Fruit fly (Drosophila melanogaster) whole organism, prepupa: ENCODE measurements around the gene CG43750.
A peak's percentile ranks its signal among the peaks of the same experiment; 100 is the strongest.

ENCODE experiments used
- CG10669 ChIP-seq: fragments of 200-800 bp; sonication (Bioruptor generic); optimal IDR thresholded peaks from 3 replicates; lab custom pipeline; 2018; ENCODE audit warnings: missing biosample characterization, mild to moderate bottlenecking, missing genetic modification characterization, moderate library complexity
- CG16779 ChIP-seq: fragments of 200-800 bp; sonication (Bioruptor generic); optimal IDR thresholded peaks from 3 replicates; lab custom pipeline; 2017; ENCODE audit warnings: missing biosample characterization, mild to moderate bottlenecking, missing genetic modification characterization
- CG32006 ChIP-seq: fragments of 200-800 bp; sonication (Bioruptor generic); optimal IDR thresholded peaks from 3 replicates; lab custom pipeline; 2017; ENCODE audit warnings: missing biosample characterization, mild to moderate bottlenecking, missing genetic modification characterization
- CG9139 ChIP-seq: fragments of 200-800 bp; sonication (Bioruptor generic); optimal IDR thresholded peaks from 3 replicates; lab custom pipeline; 2017; ENCODE audit warnings: missing biosample characterization, mild to moderate bottlenecking, missing genetic modification characterization
- Ets96B ChIP-seq: fragments of 200-800 bp; optimal IDR thresholded peaks from 2 replicates; lab custom pipeline; 2019; ENCODE audit warnings: missing biosample characterization, mild to moderate bottlenecking, missing genetic modification characterization, moderate library complexity
- Gug ChIP-seq: fragments of 200-800 bp; sonication (Bioruptor generic); IDR thresholded peaks from 2 replicates; pipeline ENCODE4 v1.3.6; 2022; ENCODE audit warnings: missing biosample characterization, missing genetic modification characterization
- Hr39 ChIP-seq: fragments of 200-800 bp; sonication (Bioruptor generic); optimal IDR thresholded peaks from 2 replicates; lab custom pipeline; 2016; ENCODE audit warnings: missing biosample characterization, missing genetic modification characterization
- OdsH ChIP-seq: fragments of 200-800 bp; sonication (Bioruptor generic); optimal IDR thresholded peaks from 3 replicates; lab custom pipeline; 2016; ENCODE audit warnings: missing biosample characterization, missing genetic modification characterization
- Sox14 ChIP-seq: fragments of 200-800 bp; sonication (Bioruptor generic); optimal IDR thresholded peaks from 3 replicates; lab custom pipeline; 2016; ENCODE audit warnings: missing biosample characterization, missing genetic modification characterization
- Sox15 ChIP-seq: fragments of 200-800 bp; sonication (Bioruptor generic); optimal IDR thresholded peaks from 3 replicates; lab custom pipeline; 2016; ENCODE audit warnings: missing biosample characterization, missing genetic modification characterization
- eg ChIP-seq: fragments of 200-800 bp; sonication (Bioruptor generic); IDR thresholded peaks from 3 replicates; pipeline ENCODE4 v1.3.6; 2022; ENCODE audit warnings: missing biosample characterization, missing genetic modification characterization
- pdm3 ChIP-seq: fragments of 200-800 bp; sonication (Bioruptor generic); optimal IDR thresholded peaks from 3 replicates; lab custom pipeline; 2016; ENCODE audit warnings: missing biosample characterization, missing genetic modification characterization

- TF ChIP-seq OdsH (GFP tag; lab: Kevin White, UChicago): no peak
- no peak for TF ChIP-seq Hr39 (GFP tag; lab: Kevin White, UChicago)
- no peak for TF ChIP-seq Gug
- no peak for TF ChIP-seq Ets96B
- TF ChIP-seq CG9139: no peak
- TF ChIP-seq pdm3: no peak
- no peak for TF ChIP-seq CG10669 (GFP tag; lab: Kevin White, UChicago)
- no peak for TF ChIP-seq CG32006 (GFP tag; lab: Kevin White, UChicago)
- TF ChIP-seq CG16779 (tag; lab: Kevin White, UChicago): no peak
- no peak for TF ChIP-seq Sox15 (GFP tag; lab: Kevin White, UChicago)
- TF ChIP-seq eg (GFP tag; lab: Robert Waterston, UW): no peak
- peak; percentile 27 for TF ChIP-seq Sox14
Observed at dm6 chr2L:2382971-2383370, 7.5 kb downstream of the CG43750 start, which contains the start of gene PIG-Wa.
